Fruit fly (Drosophila melanogaster) whole organism, embryonic: ENCODE data around the gene Irbp18.

Experiments used
- Atf3 ChIP-seq: fragments of 200-800 bp; sonication (Bioruptor generic); optimal IDR thresholded peaks from 3 replicates; lab custom pipeline; 2016; ENCODE audit warnings: missing biosample characterization, missing genetic modification characterization
- CG10274 ChIP-seq: fragments of 200-800 bp; sonication (Bioruptor generic); optimal IDR thresholded peaks from 3 replicates; lab custom pipeline; 2017; ENCODE audit warnings: missing biosample characterization, mild to moderate bottlenecking, missing genetic modification characterization
- CG11093 ChIP-seq: fragments of 200-800 bp; sonication (Bioruptor generic); IDR thresholded peaks from 3 replicates; pipeline ENCODE4 v1.3.6; 2022; ENCODE audit warnings: missing biosample characterization, missing genetic modification characterization
- CG11504 ChIP-seq: fragments of 200-800 bp; sonication (Bioruptor generic); optimal IDR thresholded peaks from 3 replicates; lab custom pipeline; 2019; ENCODE audit warnings: missing biosample characterization, mild to moderate bottlenecking, missing genetic modification characterization, moderate library complexity
- CG12155 ChIP-seq: fragments of 200-800 bp; sonication (Bioruptor generic); optimal IDR thresholded peaks from 3 replicates; lab custom pipeline; 2016; ENCODE audit warnings: missing biosample characterization, missing genetic modification characterization
- CG12236 ChIP-seq: fragments of 200-800 bp; sonication (Bioruptor generic); optimal IDR thresholded peaks from 2 replicates; lab custom pipeline; 2016; ENCODE audit warnings: missing biosample characterization, missing genetic modification characterization
- CG14014 ChIP-seq: fragments of 200-800 bp; sonication (Bioruptor generic); IDR thresholded peaks from 2 replicates; pipeline ENCODE4 v1.3.6; 2022; ENCODE audit warnings: missing biosample characterization, missing genetic modification characterization
- CG18476 ChIP-seq: fragments of 200-800 bp; sonication (Bioruptor generic); optimal IDR thresholded peaks from 2 replicates; lab custom pipeline; 2016; ENCODE audit warnings: missing biosample characterization, mild to moderate bottlenecking, missing genetic modification characterization
- CG2199 ChIP-seq: fragments of 200-800 bp; sonication (Bioruptor generic); IDR thresholded peaks from 3 replicates; pipeline ENCODE4 v1.3.6; 2022; ENCODE audit warnings: missing biosample characterization, missing genetic modification characterization
- CG31388 ChIP-seq: fragments of 200-800 bp; sonication (Bioruptor generic); optimal IDR thresholded peaks from 2 replicates; lab custom pipeline; 2016; ENCODE audit warnings: missing biosample characterization, missing genetic modification characterization
- CG34376 ChIP-seq: fragments of 200-800 bp; sonication (Bioruptor generic); optimal IDR thresholded peaks from 2 replicates; lab custom pipeline; 2018; ENCODE audit warnings: missing biosample characterization, mild to moderate bottlenecking, missing genetic modification characterization
- CG4424 ChIP-seq: fragments of 200-800 bp; sonication (Bioruptor generic); optimal IDR thresholded peaks from 3 replicates; lab custom pipeline; 2016; ENCODE audit warnings: missing biosample characterization, missing genetic modification characterization
- CG6175 ChIP-seq: fragments of 200-800 bp; sonication (Bioruptor generic); IDR thresholded peaks from 3 replicates; pipeline ENCODE4 v1.3.6; 2022; ENCODE audit warnings: missing biosample characterization, missing genetic modification characterization
- CG7372 ChIP-seq: fragments of 200-800 bp; sonication (Bioruptor generic); IDR thresholded peaks from 2 replicates; pipeline ENCODE4 v1.3.6; 2022; ENCODE audit warnings: missing biosample characterization, missing genetic modification characterization
- CG7839 ChIP-seq: fragments of 200-800 bp; sonication (Bioruptor generic); optimal IDR thresholded peaks from 3 replicates; lab custom pipeline; 2018; ENCODE audit warnings: missing biosample characterization, mild to moderate bottlenecking, missing genetic modification characterization, moderate library complexity
- CG8765 ChIP-seq: fragments of 200-800 bp; sonication (Bioruptor generic); IDR thresholded peaks from 2 replicates; pipeline ENCODE4 v1.3.6; 2022; ENCODE audit warnings: missing biosample characterization, missing genetic modification characterization
- CG8924 ChIP-seq: fragments of 200-800 bp; optimal IDR thresholded peaks from 3 replicates; lab custom pipeline; 2019; ENCODE audit warnings: missing biosample characterization, mild to moderate bottlenecking, missing genetic modification characterization, moderate library complexity
- CG9437 ChIP-seq: fragments of 200-800 bp; sonication (Bioruptor generic); optimal IDR thresholded peaks from 2 replicates; lab custom pipeline; 2018; ENCODE audit warnings: missing biosample characterization, mild to moderate bottlenecking, missing genetic modification characterization
- D19B ChIP-seq: fragments of 200-800 bp; sonication (Bioruptor generic); optimal IDR thresholded peaks from 2 replicates; lab custom pipeline; 2017; ENCODE audit warnings: missing biosample characterization, mild to moderate bottlenecking, missing genetic modification characterization
- Dbx ChIP-seq: fragments of 200-800 bp; sonication (Bioruptor generic); IDR thresholded peaks from 3 replicates; pipeline ENCODE4 v1.3.6; 2022; ENCODE audit warnings: missing biosample characterization, missing genetic modification characterization
- Dfd ChIP-seq, 2 experiments: fragments of >200 bp; optimal IDR thresholded peaks; 2 replicates each; lab custom pipeline; 2017; ENCODE audit warnings: missing biosample characterization in 2 of 2, missing genetic modification characterization in 2 of 2
- Dip3 ChIP-seq: fragments of 200-800 bp; sonication (Bioruptor generic); optimal IDR thresholded peaks from 3 replicates; lab custom pipeline; 2016; ENCODE audit warnings: missing biosample characterization, missing genetic modification characterization
- Eip74EF ChIP-seq, 2 experiments: fragments of 200-800 bp in 1 of 2; fragments of >200 bp in 1 of 2; sonication (Bioruptor generic) in 1 of 2; optimal IDR thresholded peaks; 2 replicates each; lab custom pipeline; 2017 to 2019; ENCODE audit warnings: missing biosample characterization in 2 of 2, missing genetic modification characterization in 2 of 2, mild to moderate bottlenecking in 1 of 2, moderate library complexity in 1 of 2
- HLH3B ChIP-seq: fragments of 200-800 bp; sonication (Bioruptor generic); IDR thresholded peaks from 2 replicates; pipeline ENCODE4 v1.3.6; 2022; ENCODE audit warnings: missing biosample characterization, missing genetic modification characterization
- HLHmδ ChIP-seq: fragments of 200-800 bp; sonication (Bioruptor generic); optimal IDR thresholded peaks from 2 replicates; lab custom pipeline; 2018; ENCODE audit warnings: missing biosample characterization, mild to moderate bottlenecking, missing genetic modification characterization, moderate library complexity
- Hey ChIP-seq: fragments of 200-800 bp; sonication (Bioruptor generic); optimal IDR thresholded peaks from 3 replicates; lab custom pipeline; 2018; ENCODE audit warnings: missing biosample characterization, mild to moderate bottlenecking, missing genetic modification characterization
- Meics ChIP-seq: fragments of 200-800 bp; sonication (Bioruptor generic); optimal IDR thresholded peaks from 2 replicates; lab custom pipeline; 2017; ENCODE audit warnings: missing biosample characterization, mild to moderate bottlenecking, missing genetic modification characterization
- NFAT ChIP-seq: fragments of 200-800 bp; sonication (Bioruptor generic); IDR thresholded peaks from 2 replicates; pipeline ENCODE4 v1.3.6; 2022; ENCODE audit warnings: missing biosample characterization, missing genetic modification characterization
- Oaz ChIP-seq: fragments of 200-800 bp; sonication (Bioruptor generic); IDR thresholded peaks from 2 replicates; pipeline ENCODE4 v1.3.6; 2022; ENCODE audit warnings: missing biosample characterization, missing genetic modification characterization
- Oli ChIP-seq: fragments of 200-800 bp; sonication (Bioruptor generic); optimal IDR thresholded peaks from 2 replicates; lab custom pipeline; 2018; ENCODE audit warnings: missing biosample characterization, mild to moderate bottlenecking, missing genetic modification characterization, moderate library complexity
- Side ChIP-seq: fragments of 200-800 bp; sonication (Bioruptor generic); optimal IDR thresholded peaks from 2 replicates; lab custom pipeline; 2016; ENCODE audit warnings: missing biosample characterization, missing genetic modification characterization
- Usf ChIP-seq: fragments of 200-800 bp; sonication (Bioruptor generic); optimal IDR thresholded peaks from 2 replicates; lab custom pipeline; 2017; ENCODE audit warnings: missing genotype, missing biosample characterization, missing genetic modification characterization
- az2 ChIP-seq: fragments of 200-800 bp; sonication (Bioruptor generic); optimal IDR thresholded peaks from 3 replicates; lab custom pipeline; 2016; ENCODE audit warnings: missing biosample characterization, missing genetic modification characterization
- cad ChIP-seq: fragments of >200 bp; optimal IDR thresholded peaks from 2 replicates; lab custom pipeline; 2017; ENCODE audit warnings: missing biosample characterization, missing genetic modification characterization
- dan ChIP-seq: fragments of 200-800 bp; sonication (Bioruptor generic); IDR thresholded peaks from 2 replicates; pipeline ENCODE4 v1.3.6; 2022; ENCODE audit warnings: missing biosample characterization, missing genetic modification characterization
- ewg ChIP-seq: fragments of 200-800 bp; sonication (Bioruptor generic); optimal IDR thresholded peaks from 3 replicates; lab custom pipeline; 2017; ENCODE audit warnings: mild to moderate bottlenecking, missing biosample characterization, missing genetic modification reagents, missing genetic modification characterization
- eyg ChIP-seq: fragments of 200-800 bp; sonication (Bioruptor generic); optimal IDR thresholded peaks from 3 replicates; lab custom pipeline; 2016; ENCODE audit warnings: missing biosample characterization, missing genetic modification characterization
- fd64A ChIP-seq: fragments of 200-800 bp; sonication (Bioruptor generic); optimal IDR thresholded peaks from 3 replicates; lab custom pipeline; 2018; ENCODE audit warnings: missing biosample characterization, mild to moderate bottlenecking, missing genetic modification characterization
- gce ChIP-seq: fragments of 200-800 bp; sonication (Bioruptor generic); IDR thresholded peaks from 3 replicates; pipeline ENCODE4 v1.3.6; 2022; ENCODE audit warnings: missing biosample characterization, missing genetic modification characterization
- gro ChIP-seq: fragments of 200-800 bp; sonication (Bioruptor generic); optimal IDR thresholded peaks from 2 replicates; lab custom pipeline; 2016; ENCODE audit warnings: missing biosample characterization, missing genetic modification characterization
- hbn ChIP-seq: fragments of 200-800 bp; sonication (Bioruptor generic); IDR thresholded peaks from 2 replicates; pipeline ENCODE4 v1.3.6; 2022; ENCODE audit warnings: missing biosample characterization, missing genetic modification characterization; ENCODE audit not compliant: partially characterized antibody
- lab ChIP-seq: fragments of 200-800 bp; sonication (Bioruptor generic); optimal IDR thresholded peaks from 3 replicates; lab custom pipeline; 2017; ENCODE audit warnings: missing biosample characterization, missing genetic modification characterization, mild to moderate bottlenecking, moderate library complexity, missing genetic modification reagents
- mld ChIP-seq: fragments of 200-800 bp; sonication (Bioruptor generic); IDR thresholded peaks from 3 replicates; pipeline ENCODE4 v1.3.6; 2022; ENCODE audit warnings: missing biosample characterization, missing genetic modification characterization; ENCODE audit not compliant: partially characterized antibody
- p53 ChIP-seq: fragments of 200-800 bp; sonication (Bioruptor generic); optimal IDR thresholded peaks from 2 replicates; lab custom pipeline; 2016; ENCODE audit warnings: missing biosample characterization, missing genetic modification characterization
- sc ChIP-seq, 3 experiments: fragments of >200 bp in 2 of 3; fragments of 200-800 bp in 1 of 3; sonication (Bioruptor generic) in 1 of 3; optimal IDR thresholded peaks; 2 replicates in 2 of 3; 3 replicates in 1 of 3; lab custom pipeline; 2017; ENCODE audit warnings: mild to moderate bottlenecking in 1 of 3, missing biosample characterization in 1 of 3, missing genetic modification characterization in 1 of 3, missing genetic modification reagents in 1 of 3
- sima ChIP-seq: fragments of 200-800 bp; sonication (Bioruptor generic); optimal IDR thresholded peaks from 2 replicates; lab custom pipeline; 2016; ENCODE audit warnings: missing biosample characterization, missing genetic modification characterization
- so ChIP-seq: fragments of 200-800 bp; sonication (Bioruptor generic); IDR thresholded peaks from 3 replicates; pipeline ENCODE4 v1.3.6; 2022; ENCODE audit warnings: missing biosample characterization, missing genetic modification characterization
- tup ChIP-seq: fragments of 200-800 bp; sonication (Bioruptor generic); optimal IDR thresholded peaks from 2 replicates; lab custom pipeline; 2016; ENCODE audit warnings: missing biosample characterization, mild to moderate bottlenecking, missing genetic modification characterization, moderate library complexity
- tx ChIP-seq: fragments of 200-800 bp; sonication (Bioruptor generic); optimal IDR thresholded peaks from 2 replicates; lab custom pipeline; 2016; ENCODE audit warnings: missing biosample characterization, missing genetic modification characterization
- usp ChIP-seq: fragments of >200 bp; optimal IDR thresholded peaks from 2 replicates; lab custom pipeline; 2017; ENCODE audit warnings: missing biosample characterization, missing genetic modification characterization

Irbp18 gene

DNA sequence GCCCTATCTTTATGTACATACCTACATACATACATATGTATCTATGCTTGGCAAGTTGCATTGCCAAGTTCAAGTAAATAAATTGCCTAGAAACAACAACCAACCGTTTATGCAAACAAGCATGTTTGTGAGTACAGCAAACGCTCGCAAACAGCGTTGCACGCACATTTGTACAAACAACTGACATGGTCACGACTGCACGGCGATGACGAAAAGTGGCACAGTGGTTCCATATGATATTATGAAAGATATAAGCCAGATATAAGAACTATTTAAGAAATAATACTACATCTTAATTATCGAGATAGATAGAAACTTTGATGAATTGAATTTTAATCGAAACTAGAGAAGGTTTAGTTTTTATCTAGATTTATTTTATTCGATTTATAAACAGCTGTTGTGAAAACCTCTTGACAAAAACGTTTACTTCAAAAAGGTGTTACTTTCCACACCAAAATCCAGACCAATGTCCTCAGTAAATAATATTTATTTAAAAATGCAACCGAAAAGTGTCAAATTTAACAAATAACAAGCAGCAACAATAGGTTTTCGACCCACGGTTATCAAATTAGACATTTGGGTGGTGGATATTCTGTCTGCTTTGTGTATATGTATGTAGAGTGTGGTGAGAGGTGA lies 8.1 kb downstream of the Irbp18 start (continued):
- TF ChIP-seq usp (GFP tag; lab: Kevin White, UChicago), result no peak
- TF ChIP-seq p53 (GFP tag; lab: Kevin White, UChicago), result peak; percentile 39
- peak; percentile 97 for TF ChIP-seq Oli (tag; lab: Kevin White, UChicago)
- TF ChIP-seq NFAT (GFP tag; lab: Robert Waterston, UW), result no peak
- TF ChIP-seq Meics (GFP tag; lab: Kevin White, UChicago), result peak; percentile 81
- TF ChIP-seq CG10274, result peak; percentile 75
- TF ChIP-seq CG34376 (GFP tag; lab: Kevin White, UChicago), result peak; percentile 70
- peak; percentile 91 for TF ChIP-seq so (GFP tag; lab: Robert Waterston, UW)
- peak; percentile 97 for TF ChIP-seq CG7839 (tag; lab: Kevin White, UChicago)
- peak; percentile 53; the same call in 1 of the 3 replicates for TF ChIP-seq Dbx (GFP tag; lab: Robert Waterston, UW)
- peak; percentile 80 for TF ChIP-seq tx (GFP tag; lab: Kevin White, UChicago)
- peak; percentile 71 for TF ChIP-seq HLH3B
- TF ChIP-seq Side (GFP tag; lab: Kevin White, UChicago), result peak; percentile 77
- TF ChIP-seq mld, result no peak
- no peak for TF ChIP-seq sima (GFP tag; lab: Kevin White, UChicago)
- peak; percentile 73 for TF ChIP-seq Atf3
- TF ChIP-seq CG8765 (GFP tag; lab: Robert Waterston, UW), result peak; percentile 50
- peak; percentile 77 for TF ChIP-seq CG14014
- TF ChIP-seq sc (optimal IDR thresholded peaks at IDR 0.05; lab: Kevin White, UChicago), result no peak
- peak; percentile 89 for TF ChIP-seq sc (GFP tag; optimal IDR thresholded peaks at IDR 0.05; lab: Kevin White, UChicago)
- peak; percentile 35 for TF ChIP-seq Dip3
- peak; percentile 62 for TF ChIP-seq D19B (GFP tag; lab: Kevin White, UChicago)
- TF ChIP-seq cad (GFP tag; lab: Kevin White, UChicago), result no peak
- peak; percentile 86 for TF ChIP-seq ewg (GFP tag; lab: Kevin White, UChicago)
- peak; percentile 65 for TF ChIP-seq HLHmδ (GFP tag; lab: Kevin White, UChicago)
- no peak for TF ChIP-seq CG6175
- TF ChIP-seq CG2199 (GFP tag; lab: Robert Waterston, UW), result peak; percentile 61; the same call in 2 of the 3 replicates
- TF ChIP-seq az2 (GFP tag; lab: Kevin White, UChicago), result peak; percentile 95
- no peak; the same call in 1 of the 2 replicates for TF ChIP-seq dan (GFP tag; lab: Robert Waterston, UW)
- peak; percentile 84 for TF ChIP-seq CG12155
- TF ChIP-seq CG31388 (GFP tag; lab: Kevin White, UChicago), result peak; percentile 81
- peak; percentile 76 for TF ChIP-seq tup (GFP tag; lab: Kevin White, UChicago)
- TF ChIP-seq Hey (tag; lab: Kevin White, UChicago), result peak; percentile 20
- peak; percentile 77 for TF ChIP-seq eyg (GFP tag; lab: Kevin White, UChicago)
- TF ChIP-seq hbn (GFP tag; lab: Robert Waterston, UW), result no peak
- peak; percentile 97 for TF ChIP-seq CG8924 (tag; lab: Kevin White, UChicago)
- TF ChIP-seq Eip74EF (GFP tag; optimal IDR thresholded peaks at IDR 0.05; lab: Kevin White, UChicago), result peak in 1 of 2 experiments; percentile 96
- TF ChIP-seq CG4424 (GFP tag; lab: Kevin White, UChicago), result peak; percentile 94
- TF ChIP-seq CG7372, result peak; percentile 72; the same call in 1 of the 2 replicates
- TF ChIP-seq CG11093 (GFP tag; lab: Robert Waterston, UW), result peak; percentile 72
- TF ChIP-seq CG11504, result peak; percentile 96
- peak; percentile 56 for TF ChIP-seq Usf (GFP tag; lab: Kevin White, UChicago)
- peak; percentile 89 for TF ChIP-seq lab (GFP tag; lab: Kevin White, UChicago)
- TF ChIP-seq CG9437 (GFP tag; lab: Kevin White, UChicago), result peak; percentile 96
- peak; percentile 82 for TF ChIP-seq CG12236 (GFP tag; lab: Kevin White, UChicago)
- peak; percentile 45 for TF ChIP-seq fd64A
- peak; percentile 91 for TF ChIP-seq CG18476 (GFP tag; lab: Kevin White, UChicago)
- peak; percentile 22 for TF ChIP-seq gro
- TF ChIP-seq Oaz (GFP tag; lab: Robert Waterston, UW), result peak; percentile 43; the same call in 1 of the 2 replicates
- TF ChIP-seq gce (GFP tag; lab: Robert Waterston, UW), result peak; percentile 59
- no peak for TF ChIP-seq Dfd (GFP tag; optimal IDR thresholded peaks at IDR 0.05; lab: Kevin White, UChicago)
